Worm (Caenorhabditis elegans) whole organism, young adult: ENCODE measurements around the gene K07D4.4.
"Not testable (repeated sequence)": the region's sequence is repeated elsewhere in the genome, so short reads cannot be mapped to it uniquely, and the experiment has no call there.

Experiments used
- B0261.1 ChIP-seq: sonication (generic microtip); optimal IDR thresholded peaks from 2 replicates; lab custom pipeline; 2016; ENCODE audit warnings: mild to moderate bottlenecking, missing genetic modification characterization, moderate library complexity, missing compliant biosample characterization
- C06A6.2 ChIP-seq: fragments of 200-800 bp; sonication (Bioruptor generic); conservative IDR thresholded peaks from 2 replicates; pipeline ENCODE4 v1.3.6; 2022; ENCODE audit warnings: missing genetic modification characterization, missing compliant biosample characterization
- F55B11.4 ChIP-seq: sonication (generic microtip); optimal IDR thresholded peaks from 2 replicates; lab custom pipeline; 2016; ENCODE audit warnings: missing compliant biosample characterization, missing genetic modification characterization, borderline replicate concordance; ENCODE audit not compliant: insufficient read depth
- attf-6 ChIP-seq: fragments of 200-800 bp; sonication (Bioruptor generic); IDR thresholded peaks from 2 replicates; pipeline ENCODE4 v1.3.6; 2022; ENCODE audit warnings: missing genetic modification reagents, missing genetic modification characterization, missing compliant biosample characterization
- ccch-3 ChIP-seq: fragments of 200-800 bp; sonication (Bioruptor generic); optimal IDR thresholded peaks from 2 replicates; lab custom pipeline; 2018; ENCODE audit warnings: mild to moderate bottlenecking, missing genetic modification characterization, missing compliant biosample characterization
- ceh-27 ChIP-seq: fragments of 200-800 bp; sonication (Bioruptor generic); optimal IDR thresholded peaks from 2 replicates; lab custom pipeline; 2018; ENCODE audit warnings: mild to moderate bottlenecking, missing genetic modification characterization, moderate library complexity, missing compliant biosample characterization
- ceh-40 ChIP-seq: fragments of 200-800 bp; sonication (Bioruptor generic); IDR thresholded peaks from 2 replicates; pipeline ENCODE4 v1.3.6; 2022; ENCODE audit warnings: missing genetic modification characterization, missing compliant biosample characterization
- dox-1 ChIP-seq: fragments of 200-800 bp; sonication (Bioruptor generic); IDR thresholded peaks from 2 replicates; pipeline ENCODE4 v1.3.6; 2022; ENCODE audit warnings: missing genetic modification reagents, missing genetic modification characterization, missing compliant biosample characterization
- dpff-1 ChIP-seq: sonication (generic microtip); optimal IDR thresholded peaks from 2 replicates; lab custom pipeline; 2017; ENCODE audit warnings: mild to moderate bottlenecking, missing genetic modification characterization, missing compliant biosample characterization
- dpl-1 ChIP-seq: fragments of 150-350 bp; optimal IDR thresholded peaks from 2 replicates; lab custom pipeline; 2014; ENCODE audit warnings: missing biosample characterization, missing genetic modification reagents, missing genetic modification characterization
- egl-18 ChIP-seq: fragments of 200-800 bp; sonication (Bioruptor generic); IDR thresholded peaks from 2 replicates; pipeline ENCODE4 v1.3.6; 2022; ENCODE audit warnings: missing genetic modification reagents, missing genetic modification characterization, missing compliant biosample characterization
- ets-4 ChIP-seq: fragments of 200-800 bp; sonication (Bioruptor generic); optimal IDR thresholded peaks from 2 replicates; lab custom pipeline; 2018; ENCODE audit warnings: mild to moderate bottlenecking, missing genetic modification characterization, missing compliant biosample characterization
- hlh-12 ChIP-seq: sonication (generic microtip); optimal IDR thresholded peaks from 2 replicates; lab custom pipeline; 2016; ENCODE audit warnings: missing genetic modification characterization, missing compliant biosample characterization
- lir-1 ChIP-seq: fragments of 200-800 bp; sonication (Bioruptor generic); conservative IDR thresholded peaks from 2 replicates; pipeline ENCODE4 v1.3.6; 2022; ENCODE audit warnings: missing genetic modification reagents, missing genetic modification characterization, missing compliant biosample characterization
- lsl-1 ChIP-seq: fragments of 200-800 bp; sonication (Bioruptor generic); optimal IDR thresholded peaks from 2 replicates; lab custom pipeline; 2018; ENCODE audit warnings: mild to moderate bottlenecking, missing genetic modification characterization, moderate library complexity, missing compliant biosample characterization
- madf-8 ChIP-seq: fragments of 200-800 bp; sonication (Bioruptor generic); conservative IDR thresholded peaks from 2 replicates; pipeline ENCODE4 v1.3.6; 2022; ENCODE audit warnings: missing genetic modification reagents, missing genetic modification characterization, missing compliant biosample characterization
- nhr-120 ChIP-seq: fragments of 200-800 bp; sonication (Bioruptor generic); IDR thresholded peaks from 2 replicates; pipeline ENCODE4 v1.3.6; 2022; ENCODE audit warnings: missing genetic modification characterization, missing compliant biosample characterization
- nhr-27 ChIP-seq: fragments of 200-800 bp; sonication (Bioruptor generic); optimal IDR thresholded peaks from 2 replicates; lab custom pipeline; 2018; ENCODE audit warnings: mild to moderate bottlenecking, missing genetic modification characterization, moderate library complexity, missing compliant biosample characterization
- rec-8 ChIP-seq, 2 experiments: sonication (generic microtip); optimal IDR thresholded peaks; 2 replicates each; lab custom pipeline; 2016; ENCODE audit warnings: mild to moderate bottlenecking in 2 of 2, missing genetic modification characterization in 2 of 2, missing genetic modification reagents in 2 of 2, missing genotype in 2 of 2, missing biosample characterization in 1 of 2, missing compliant biosample characterization in 1 of 2, moderate library complexity in 1 of 2
- rpc-1 ChIP-seq, 2 experiments: fragments of 150-350 bp in 1 of 2; sonication (generic microtip) in 1 of 2; optimal IDR thresholded peaks; 2 replicates each; lab custom pipeline; 2014 to 2018; ENCODE audit warnings: missing biosample characterization in 1 of 2, missing genetic modification characterization in 1 of 2, missing genetic modification reagents in 1 of 2, missing genotype in 1 of 2
- sea-2 ChIP-seq: fragments of 200-800 bp; sonication (Bioruptor generic); IDR thresholded peaks from 2 replicates; pipeline ENCODE4 v1.3.6; 2022; ENCODE audit warnings: missing genetic modification characterization, missing compliant biosample characterization
- snpc-3.4 ChIP-seq: sonication (generic microtip); optimal IDR thresholded peaks from 2 replicates; lab custom pipeline; 2017; ENCODE audit warnings: missing genetic modification characterization, mild to moderate bottlenecking, missing compliant biosample characterization, antibody characterized with exemption, moderate library complexity, missing genotype, missing genetic modification reagents
- tbp1 ChIP-seq: fragments of 200-800 bp; sonication (Bioruptor generic); optimal IDR thresholded peaks from 2 replicates; lab custom pipeline; 2018; ENCODE audit warnings: mild to moderate bottlenecking, missing genetic modification characterization, missing compliant biosample characterization
- tbx-9 ChIP-seq: sonication (generic microtip); optimal IDR thresholded peaks from 2 replicates; lab custom pipeline; 2016; ENCODE audit warnings: borderline replicate concordance, missing genetic modification characterization, inconsistent platforms, missing compliant biosample characterization
- unc-62 ChIP-seq: fragments of 150-350 bp; optimal IDR thresholded peaks from 2 replicates; lab custom pipeline; 2014; ENCODE audit warnings: missing biosample characterization, missing genetic modification reagents, missing genetic modification characterization
- zfh-2 ChIP-seq: fragments of 200-800 bp; sonication (Bioruptor generic); conservative IDR thresholded peaks from 2 replicates; pipeline ENCODE4 v1.3.6; 2022; ENCODE audit warnings: missing genetic modification reagents, missing genetic modification characterization, missing compliant biosample characterization
- ztf-28 ChIP-seq: fragments of 200-800 bp; sonication (Bioruptor generic); IDR thresholded peaks from 2 replicates; pipeline ENCODE4 v1.3.6; 2022; ENCODE audit warnings: missing genetic modification reagents, missing genetic modification characterization, missing compliant biosample characterization

The K07D4.4 gene

ce11 chrII:4032293-4032692, at the start of gene K07D4.4:
Gene K07D4.4, minus strand, starts transcription at chrII:4032393.
- no peak for TF ChIP-seq C06A6.2 (GFP tag; lab: Robert Waterston, UW)
- no peak for TF ChIP-seq rec-8 (tag; optimal IDR thresholded peaks at IDR 0.05; lab: Kevin White, UChicago)
- TF ChIP-seq ccch-3 (GFP tag; lab: Kevin White, UChicago): no peak
- no peak for TF ChIP-seq ets-4 (GFP tag; lab: Kevin White, UChicago)
- no peak for TF ChIP-seq dpl-1
- TF ChIP-seq lsl-1 (GFP tag; lab: Kevin White, UChicago): no peak
- no peak for TF ChIP-seq B0261.1 (tag; lab: Kevin White, UChicago)
- TF ChIP-seq dox-1 (GFP tag; lab: Robert Waterston, UW): no peak
- TF ChIP-seq, all 124 proteins: peak for 0

- no peak for TF ChIP-seq tbx-9 (tag; lab: Kevin White, UChicago)
These were observed 49.7 kb upstream of the K07D4.4 start for ce11 chrII:4081891-4082290.

- TF ChIP-seq dpff-1: no peak
- TF ChIP-seq zfh-2 (GFP tag; lab: Robert Waterston, UW): peak; percentile 53; the same call in 1 of the 2 replicates
These were observed 48.9 kb upstream of the K07D4.4 start for ce11 chrII:4081141-4081540.

- peak; percentile 38; the same call in 1 of the 2 replicates for TF ChIP-seq zfh-2 (GFP tag; lab: Robert Waterston, UW)
- not testable (repeated sequence) for TF ChIP-seq rpc-1 (optimal IDR thresholded peaks at IDR 0.05; lab: Kevin White, UChicago)
- TF ChIP-seq rpc-1 (tag; optimal IDR thresholded peaks at IDR 0.05; lab: Kevin White, UChicago): peak; percentile 50
These were observed 45.9 kb upstream of the K07D4.4 start for ce11 chrII:4078048-4078447.

ce11 chrII:4074710-4075109, 42.5 kb upstream of the K07D4.4 start:
- TF ChIP-seq nhr-120: no peak
- TF ChIP-seq F55B11.4 (tag; lab: Kevin White, UChicago): no peak
- no peak for TF ChIP-seq lir-1 (GFP tag; lab: Robert Waterston, UW)
- no peak for TF ChIP-seq dox-1 (GFP tag; lab: Robert Waterston, UW)
- TF ChIP-seq snpc-3.4 (tag; lab: Kevin White, UChicago): no peak
- TF ChIP-seq nhr-27 (tag; lab: Kevin White, UChicago): no peak
- TF ChIP-seq tbp1 (GFP tag; lab: Kevin White, UChicago): no peak
- no peak for TF ChIP-seq madf-8 (GFP tag; lab: Robert Waterston, UW)
- no peak for TF ChIP-seq unc-62

- no peak for TF ChIP-seq hlh-12 (tag; lab: Kevin White, UChicago)
- TF ChIP-seq zfh-2 (GFP tag; lab: Robert Waterston, UW): peak; percentile 66
These were observed 38.9 kb upstream of the K07D4.4 start for ce11 chrII:4071075-4071474.

- no peak for TF ChIP-seq attf-6 (GFP tag; lab: Robert Waterston, UW)
- no peak for TF ChIP-seq ceh-40 (GFP tag; lab: Robert Waterston, UW)
- TF ChIP-seq sea-2: no peak
- no peak for TF ChIP-seq unc-62
- TF ChIP-seq lir-1 (GFP tag; lab: Robert Waterston, UW): no peak
- TF ChIP-seq ceh-27 (GFP tag; lab: Kevin White, UChicago): no peak
- TF ChIP-seq egl-18 (GFP tag; lab: Robert Waterston, UW): no peak
- TF ChIP-seq ztf-28 (GFP tag; lab: Robert Waterston, UW): no peak
- TF ChIP-seq, all 124 proteins: peak for 0
These were observed 35.9 kb upstream of the K07D4.4 start for ce11 chrII:4068141-4068540.
